Worm (Caenorhabditis elegans) whole organism, L4 larva: ENCODE results near the gene C27B7.7.

Experiments
- F26F4.8 ChIP-seq: fragments of 200-800 bp; sonication (Bioruptor generic); conservative IDR thresholded peaks from 2 replicates; pipeline ENCODE4 v1.3.6; 2022; ENCODE audit warnings: missing genetic modification characterization, missing compliant biosample characterization
- F37D6.2 ChIP-seq: sonication (generic microtip); optimal IDR thresholded peaks from 2 replicates; lab custom pipeline; 2016; ENCODE audit warnings: mild to moderate bottlenecking, missing genetic modification characterization, missing compliant biosample characterization
- T20F7.1 ChIP-seq: fragments of 200-800 bp; sonication (Bioruptor generic); optimal IDR thresholded peaks from 2 replicates; lab custom pipeline; 2018; ENCODE audit warnings: mild to moderate bottlenecking, missing genetic modification characterization, missing compliant biosample characterization
- Y105C5A.15 ChIP-seq: fragments of 200-800 bp; sonication (Bioruptor generic); IDR thresholded peaks from 2 replicates; pipeline ENCODE4 v1.3.6; 2022; ENCODE audit warnings: missing genetic modification characterization, missing compliant biosample characterization
- Y75B8A.6 ChIP-seq: fragments of 200-800 bp; sonication (Bioruptor generic); IDR thresholded peaks from 2 replicates; pipeline ENCODE4 v1.3.6; 2022; ENCODE audit warnings: missing genetic modification reagents, missing genetic modification characterization, missing compliant biosample characterization
- aha-1 ChIP-seq: fragments of 150-350 bp; peaks from one replicate; lab custom pipeline; 2014; ENCODE audit warnings: missing biosample characterization, missing genetic modification characterization
- ceh-20 ChIP-seq: fragments of 200-800 bp; sonication (Bioruptor generic); IDR thresholded peaks from 2 replicates; pipeline ENCODE4 v1.3.6; 2022; ENCODE audit warnings: missing genetic modification reagents, missing genetic modification characterization, missing compliant biosample characterization
- cey-2 ChIP-seq: sonication (generic microtip); optimal IDR thresholded peaks from 3 replicates; lab custom pipeline; 2017; ENCODE audit warnings: missing genetic modification characterization, mild to moderate bottlenecking, missing compliant biosample characterization, antibody characterized with exemption, borderline replicate concordance; ENCODE audit not compliant: insufficient read depth
- ctbp-1 ChIP-seq: fragments of 200-800 bp; sonication (Bioruptor generic); IDR thresholded peaks from 2 replicates; pipeline ENCODE4 v1.3.6; 2022; ENCODE audit warnings: missing genetic modification reagents, missing genetic modification characterization, missing compliant biosample characterization
- daf-12 ChIP-seq: fragments of 150-350 bp; optimal IDR thresholded peaks from 2 replicates; lab custom pipeline; 2014; ENCODE audit warnings: missing biosample characterization, missing genetic modification reagents, missing genetic modification characterization
- dmd-6 ChIP-seq: fragments of 200-800 bp; sonication (Bioruptor generic); IDR thresholded peaks from 2 replicates; pipeline ENCODE4 v1.3.6; 2022; ENCODE audit warnings: missing genetic modification reagents, missing genetic modification characterization, missing compliant biosample characterization
- dpl-1 ChIP-seq: fragments of 150-350 bp; optimal IDR thresholded peaks from 2 replicates; lab custom pipeline; 2014; ENCODE audit warnings: missing biosample characterization, missing genetic modification reagents, missing genetic modification characterization
- dve-1 ChIP-seq: sonication (generic microtip); optimal IDR thresholded peaks from 2 replicates; lab custom pipeline; 2017; ENCODE audit warnings: antibody characterized with exemption, mild to moderate bottlenecking, missing genetic modification characterization, missing compliant biosample characterization; ENCODE audit not compliant: insufficient read depth
- fkh-10 ChIP-seq: fragments of 150-350 bp; optimal IDR thresholded peaks from 2 replicates; lab custom pipeline; 2014; ENCODE audit warnings: missing biosample characterization, missing genetic modification reagents, missing genetic modification characterization
- gei-8 ChIP-seq: fragments of 200-800 bp; sonication (Bioruptor generic); optimal IDR thresholded peaks from 2 replicates; lab custom pipeline; 2018; ENCODE audit warnings: mild to moderate bottlenecking, missing genetic modification characterization, missing compliant biosample characterization
- hif-1 ChIP-seq, 2 experiments: sonication (generic microtip); optimal IDR thresholded peaks; 2 replicates each; lab custom pipeline; 2016 to 2017; ENCODE audit warnings: missing compliant biosample characterization in 2 of 2, missing genetic modification characterization in 2 of 2, missing genetic modification reagents in 2 of 2, missing genotype in 2 of 2, mild to moderate bottlenecking in 1 of 2
- hlh-11 ChIP-seq: fragments of 200-800 bp; sonication (Bioruptor generic); optimal IDR thresholded peaks from 2 replicates; lab custom pipeline; 2018; ENCODE audit warnings: mild to moderate bottlenecking, missing genetic modification characterization, missing compliant biosample characterization
- hlh-30 ChIP-seq: sonication (generic microtip); optimal IDR thresholded peaks from 2 replicates; lab custom pipeline; 2017; ENCODE audit warnings: antibody characterized with exemption, mild to moderate bottlenecking, missing genetic modification characterization, missing compliant biosample characterization; ENCODE audit not compliant: insufficient read depth
- hmg-1.1 ChIP-seq: fragments of 200-800 bp; sonication (Bioruptor generic); IDR thresholded peaks from 2 replicates; pipeline ENCODE4 v1.3.6; 2022; ENCODE audit warnings: missing genetic modification reagents, missing genetic modification characterization, missing compliant biosample characterization
- lin-13 ChIP-seq: fragments of 150-350 bp; optimal IDR thresholded peaks from 2 replicates; lab custom pipeline; 2014; ENCODE audit warnings: missing biosample characterization, missing genetic modification reagents, missing genetic modification characterization
- lin-38 ChIP-seq: fragments of 200-800 bp; sonication (Bioruptor generic); IDR thresholded peaks from 2 replicates; pipeline ENCODE4 v1.3.6; 2022; ENCODE audit warnings: missing genetic modification reagents, missing genetic modification characterization, missing compliant biosample characterization
- lsy-2 ChIP-seq, 2 experiments: fragments of 150-350 bp in 1 of 2; sonication (generic microtip) in 1 of 2; optimal IDR thresholded peaks; 2 replicates each; lab custom pipeline; 2014 to 2017; ENCODE audit warnings: missing biosample characterization in 2 of 2, missing genetic modification characterization in 2 of 2
- madf-9 ChIP-seq: fragments of 200-800 bp; sonication (Bioruptor generic); conservative IDR thresholded peaks from 2 replicates; pipeline ENCODE4 v1.3.6; 2022; ENCODE audit warnings: missing genetic modification reagents, missing genetic modification characterization, missing compliant biosample characterization
- mdl-1 ChIP-seq, 2 experiments: fragments of 150-350 bp in 1 of 2; sonication (generic microtip) in 1 of 2; optimal IDR thresholded peaks; 2 replicates each; lab custom pipeline; 2014 to 2017; ENCODE audit warnings: missing biosample characterization in 2 of 2, missing genetic modification characterization in 2 of 2
- mdt-29 ChIP-seq: fragments of 200-800 bp; sonication (Bioruptor generic); IDR thresholded peaks from 2 replicates; pipeline ENCODE4 v1.3.6; 2022; ENCODE audit warnings: missing genetic modification reagents, missing genetic modification characterization, missing compliant biosample characterization
- mep-1 ChIP-seq: fragments of 150-350 bp; sonication (generic microtip); optimal IDR thresholded peaks from 3 replicates; lab custom pipeline; 2014; ENCODE audit warnings: missing biosample characterization, missing genetic modification characterization
- mes-2 ChIP-seq: sonication (generic microtip); optimal IDR thresholded peaks from 2 replicates; lab custom pipeline; 2016; ENCODE audit warnings: missing genotype, mild to moderate bottlenecking, missing genetic modification characterization, missing compliant biosample characterization; ENCODE audit not compliant: poor library complexity, severe bottlenecking
- mxl-2 ChIP-seq: fragments of 200-800 bp; sonication (Bioruptor generic); conservative IDR thresholded peaks from 2 replicates; pipeline ENCODE4 v1.3.6; 2022; ENCODE audit warnings: missing genetic modification reagents, missing genetic modification characterization, missing compliant biosample characterization
- mxl-3 ChIP-seq: fragments of 200-800 bp; sonication (Bioruptor generic); optimal IDR thresholded peaks from 2 replicates; lab custom pipeline; 2018; ENCODE audit warnings: mild to moderate bottlenecking, missing genetic modification characterization, missing compliant biosample characterization
- nhr-102 ChIP-seq: sonication (generic microtip); optimal IDR thresholded peaks from 2 replicates; lab custom pipeline; 2016; ENCODE audit warnings: mild to moderate bottlenecking, missing genetic modification characterization, moderate library complexity, missing compliant biosample characterization
- nhr-237 ChIP-seq: sonication (generic microtip); optimal IDR thresholded peaks from 2 replicates; lab custom pipeline; 2017; ENCODE audit warnings: missing biosample characterization, missing genetic modification characterization
- nhr-28 ChIP-seq: fragments of 150-350 bp; optimal IDR thresholded peaks from 2 replicates; lab custom pipeline; 2014; ENCODE audit warnings: missing biosample characterization, missing genetic modification characterization
- nhr-48 ChIP-seq: sonication (generic microtip); optimal IDR thresholded peaks from 2 replicates; lab custom pipeline; 2016; ENCODE audit warnings: mild to moderate bottlenecking, missing genetic modification characterization, missing compliant biosample characterization
- nhr-6 ChIP-seq: fragments of 150-350 bp; optimal IDR thresholded peaks from 2 replicates; lab custom pipeline; 2014; ENCODE audit warnings: missing biosample characterization, missing genetic modification characterization
- nhr-76 ChIP-seq: fragments of 150-350 bp; optimal IDR thresholded peaks from 2 replicates; lab custom pipeline; 2014; ENCODE audit warnings: missing biosample characterization, missing genetic modification characterization
- nhr-77 ChIP-seq: fragments of 150-350 bp; optimal IDR thresholded peaks from 2 replicates; lab custom pipeline; 2014; ENCODE audit warnings: missing biosample characterization, missing genetic modification characterization
- pha-4 ChIP-seq, 2 experiments: fragments of 150-350 bp in 1 of 2; fragments of 200-800 bp in 1 of 2; sonication (Bioruptor generic) in 1 of 2; IDR thresholded peaks in 1 of 2; optimal IDR thresholded peaks in 1 of 2; 2 replicates each; pipeline versions ENCODE4 v1.3.6 to Lab custom; 2014 to 2022; ENCODE audit warnings: missing genetic modification characterization in 2 of 2, missing genetic modification reagents in 2 of 2, missing biosample characterization in 1 of 2, missing compliant biosample characterization in 1 of 2
- pqm-1 ChIP-seq: sonication (generic microtip); optimal IDR thresholded peaks from 2 replicates; lab custom pipeline; 2017; ENCODE audit warnings: missing biosample characterization, missing genetic modification characterization
- snpc-4 ChIP-seq: fragments of 150-350 bp; optimal IDR thresholded peaks from 2 replicates; lab custom pipeline; 2014; ENCODE audit warnings: missing biosample characterization, missing genetic modification characterization
- spr-3 ChIP-seq: fragments of 200-800 bp; sonication (Bioruptor generic); optimal IDR thresholded peaks from 2 replicates; lab custom pipeline; 2018; ENCODE audit warnings: mild to moderate bottlenecking, missing genetic modification characterization, missing compliant biosample characterization
- tra-1 ChIP-seq: fragments of 200-800 bp; sonication (Bioruptor generic); IDR thresholded peaks from 2 replicates; pipeline ENCODE4 v1.3.6; 2022; ENCODE audit warnings: missing genetic modification reagents, missing genetic modification characterization, missing compliant biosample characterization
- unc-62 ChIP-seq, 3 experiments: fragments of 150-350 bp in 1 of 3; sonication (generic microtip); optimal IDR thresholded peaks in 2 of 3; peaks in 1 of 3; 1 replicate in 1 of 3; 2 replicates in 2 of 3; lab custom pipeline; 2014 to 2017; ENCODE audit warnings: missing biosample characterization in 3 of 3, missing genetic modification characterization in 3 of 3, missing genetic modification reagents in 3 of 3, missing genotype in 1 of 3

The C27B7.7 gene

ce11 chrIV:8947146-8947545, 40.3 kb downstream of the C27B7.7 start:
- TF ChIP-seq mdl-1 (tag; optimal IDR thresholded peaks at IDR 0.05; lab: Kevin White, UChicago) (peak in 1 of 2 experiments; percentile 72), hlh-11 (tag; lab: Kevin White, UChicago) (peak; percentile 63), F26F4.8 (GFP tag; lab: Robert Waterston, UW) (no peak), hlh-30 (peak; percentile 88), aha-1 (peak; percentile 75), ceh-20 (GFP tag; lab: Robert Waterston, UW) (0 out of 2 replicates have a peak, but pooled peaks have one; percentile 11), mep-1 (tag; lab: Kevin White, UChicago) (peak; percentile 47), lsy-2 (tag; optimal IDR thresholded peaks at IDR 0.05; lab: Kevin White, UChicago) (peak in 1 of 2 experiments; percentile 45), unc-62 (GFP tag; optimal IDR thresholded peaks at IDR 0.05 in 1 of 2; lab: Kevin White, UChicago) (peak in 1 of 2 experiments; percentile 97), unc-62 (tag; optimal IDR thresholded peaks at IDR 0.05; lab: Kevin White, UChicago) (no peak), snpc-4 (tag; lab: Kevin White, UChicago) (no peak)

DNA sequence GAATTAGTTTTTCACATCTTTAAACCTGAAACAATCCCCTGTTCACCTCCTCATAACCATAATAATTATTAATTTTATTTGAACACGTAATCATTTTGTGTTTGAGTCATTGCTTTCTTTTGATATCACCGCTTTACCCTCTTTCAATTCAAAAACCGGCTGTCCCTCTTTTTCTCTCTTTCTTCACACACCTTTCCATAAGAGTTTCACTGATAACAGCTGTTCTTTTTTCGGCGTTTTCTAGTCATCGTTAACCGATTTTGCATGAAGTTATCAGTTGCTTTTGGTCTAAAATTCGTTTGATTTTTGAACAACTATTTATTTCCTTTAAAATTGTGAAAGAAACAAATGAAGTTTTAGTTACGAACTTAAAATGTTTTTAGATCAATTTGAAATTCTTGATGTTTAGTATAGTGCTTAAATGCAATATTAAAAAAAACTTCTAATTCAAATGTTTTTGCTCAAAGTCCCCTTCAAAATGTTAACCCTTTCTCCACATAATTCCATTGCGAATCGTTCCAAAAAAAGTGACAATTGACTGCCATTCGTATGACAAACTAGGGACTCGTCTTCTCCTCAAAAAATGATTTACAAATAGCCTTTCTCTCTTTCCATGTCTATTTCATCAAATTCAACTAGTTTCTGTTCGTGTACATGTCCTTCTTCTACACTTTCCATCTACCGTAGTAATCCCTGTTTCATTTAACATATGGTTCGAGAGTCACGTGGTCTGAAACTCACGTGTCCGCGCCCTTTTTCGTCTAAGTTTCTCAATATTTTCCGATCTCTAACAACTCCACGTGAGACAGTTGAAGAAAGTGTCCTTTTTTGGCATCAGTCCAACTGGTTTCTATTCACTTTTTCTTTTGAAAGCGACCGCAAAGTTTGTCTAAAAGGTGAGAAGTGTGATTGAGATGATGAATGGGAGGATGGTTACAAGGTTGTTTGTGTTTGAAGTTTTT, 42.5 kb downstream of the C27B7.7 start:
- no peak for TF ChIP-seq lin-38 (GFP tag; lab: Robert Waterston, UW)
- TF ChIP-seq hlh-11 (tag; lab: Kevin White, UChicago) = peak; percentile 95
- no peak for TF ChIP-seq nhr-6 (tag; lab: Kevin White, UChicago)
- TF ChIP-seq nhr-77 = peak; percentile 59
- TF ChIP-seq hlh-30 = peak; percentile 97
- TF ChIP-seq Y105C5A.15 (GFP tag; lab: Robert Waterston, UW) = no peak
- peak; percentile 15 for TF ChIP-seq nhr-76
- peak in 1 of 2 experiments; percentile 82 for TF ChIP-seq lsy-2 (tag; optimal IDR thresholded peaks at IDR 0.05; lab: Kevin White, UChicago)
- TF ChIP-seq mdt-29 (GFP tag; lab: Robert Waterston, UW) = peak; percentile 76
- peak; percentile 9 for TF ChIP-seq dpl-1 (GFP tag; lab: Kevin White, UChicago)
- TF ChIP-seq nhr-237 (tag; lab: Kevin White, UChicago) = no peak
- TF ChIP-seq dmd-6 (GFP tag; lab: Robert Waterston, UW) = peak; percentile 92
- TF ChIP-seq cey-2 = peak; percentile 91
- no peak for TF ChIP-seq F26F4.8 (GFP tag; lab: Robert Waterston, UW)
- TF ChIP-seq ctbp-1 (GFP tag; lab: Robert Waterston, UW) = peak; percentile 49
- peak; percentile 90 for TF ChIP-seq nhr-28 (tag; lab: Kevin White, UChicago)
- TF ChIP-seq gei-8 (GFP tag; lab: Kevin White, UChicago) = no peak
- no peak for TF ChIP-seq daf-12
- peak; percentile 93 for TF ChIP-seq pqm-1
- TF ChIP-seq dve-1 (tag; lab: Kevin White, UChicago) = peak; percentile 87
- peak; percentile 73 for TF ChIP-seq mep-1 (tag; lab: Kevin White, UChicago)
- peak; percentile 73 to 97 for TF ChIP-seq mdl-1 (tag; optimal IDR thresholded peaks at IDR 0.05; lab: Kevin White, UChicago)
- peak; percentile 39 for TF ChIP-seq lin-13 (GFP tag; lab: Kevin White, UChicago)
- peak; percentile 73 for TF ChIP-seq nhr-48
- 0 out of 2 replicates have a peak, but pooled peaks have one; percentile 24 for TF ChIP-seq madf-9 (GFP tag; lab: Robert Waterston, UW)
- no peak for TF ChIP-seq spr-3 (GFP tag; lab: Kevin White, UChicago)
- TF ChIP-seq unc-62 (GFP tag; optimal IDR thresholded peaks at IDR 0.05 in 1 of 2; lab: Kevin White, UChicago) = peak in 1 of 2 experiments; percentile 96
- TF ChIP-seq unc-62 (tag; optimal IDR thresholded peaks at IDR 0.05; lab: Kevin White, UChicago) = no peak
- peak; percentile 40 for TF ChIP-seq nhr-102 (tag; lab: Kevin White, UChicago)
- no peak for TF ChIP-seq mes-2
- TF ChIP-seq fkh-10 (GFP tag; lab: Kevin White, UChicago) = no peak
- TF ChIP-seq ceh-20 (GFP tag; lab: Robert Waterston, UW) = peak; percentile 84
- TF ChIP-seq mxl-2 = peak; percentile 73; the same call in 1 of the 2 replicates
- no peak for TF ChIP-seq F37D6.2
- TF ChIP-seq Y75B8A.6 (GFP tag; lab: Robert Waterston, UW) = no peak
- peak; percentile 60 for TF ChIP-seq T20F7.1
- TF ChIP-seq pha-4 (GFP tag; IDR thresholded peaks at IDR 0.05; lab: Robert Waterston, UW) = no peak
- no peak for TF ChIP-seq pha-4 (tag; optimal IDR thresholded peaks at IDR 0.05; lab: Kevin White, UChicago)
- peak; percentile 45; the same call in 1 of the 2 replicates for TF ChIP-seq hmg-1.1 (GFP tag; lab: Robert Waterston, UW)
- TF ChIP-seq mxl-3 (GFP tag; lab: Kevin White, UChicago) = peak; percentile 89
- TF ChIP-seq hif-1 (tag; optimal IDR thresholded peaks at IDR 0.05; lab: Kevin White, UChicago) = no peak
- TF ChIP-seq tra-1 (GFP tag; lab: Robert Waterston, UW) = peak; percentile 96
